Fruit fly (Drosophila melanogaster) Kc167 (cell line): ENCODE data around the gene 14-3-3epsilon.

Source experiments
- Myc ChIP-seq: fragments of >200 bp; optimal IDR thresholded peaks from 2 replicates; lab custom pipeline; 2017; ENCODE audit warnings: missing external identifiers
- Sin3A ChIP-seq: fragments of >200 bp; optimal IDR thresholded peaks from 2 replicates; lab custom pipeline; 2018; ENCODE audit warnings: missing external identifiers
- psq ChIP-seq: fragments of >200 bp; optimal IDR thresholded peaks from 2 replicates; lab custom pipeline; 2017; ENCODE audit warnings: missing external identifiers

- TF ChIP-seq Sin3A (lab: Kevin White, UChicago): no peak
- TF ChIP-seq psq (lab: Kevin White, UChicago): no peak
- no peak for TF ChIP-seq Myc (lab: Kevin White, UChicago)
Measured at dm6 chr3R:18196991-18197801, 45.1 kb upstream of the 14-3-3epsilon start.
